Fruit fly (Drosophila melanogaster): ENCODE measurements around the gene CG43317.
A peak's percentile ranks its signal among the peaks of the same experiment; 100 is the strongest.

Gene CG43317

dm6 chr3R:15816276-15816675 is 17.9 kb downstream of the CG43317 start:
- no peak for TF ChIP-seq CG8478 (optimal IDR thresholded peaks at IDR 0.05)
- TF ChIP-seq CTCF (optimal IDR thresholded peaks at IDR 0.05), result no peak

- TF ChIP-seq CTCF (optimal IDR thresholded peaks at IDR 0.05) (no peak), CG8478 (optimal IDR thresholded peaks at IDR 0.05) (no peak)
Measured at dm6 chr3R:15814150-15814549, 20.1 kb downstream of the CG43317 start.

- TF ChIP-seq CG8478 (optimal IDR thresholded peaks at IDR 0.05) (no peak), CTCF (optimal IDR thresholded peaks at IDR 0.05) (no peak)
Measured at dm6 chr3R:15810369-15810768, 23.9 kb downstream of the CG43317 start.

- no peak for TF ChIP-seq CG8478 (optimal IDR thresholded peaks at IDR 0.05)
Measured at dm6 chr3R:15807877-15808381, 26.3 kb downstream of the CG43317 start.

dm6 chr3R:15807306-15807705 is 26.9 kb downstream of the CG43317 start:
- TF ChIP-seq CG8478 (optimal IDR thresholded peaks at IDR 0.05) (no peak), CTCF (optimal IDR thresholded peaks at IDR 0.05) (no peak)

- TF ChIP-seq CTCF (optimal IDR thresholded peaks at IDR 0.05) (no peak), CG8478 (optimal IDR thresholded peaks at IDR 0.05) (no peak)
Measured at dm6 chr3R:15806341-15806740, 27.9 kb downstream of the CG43317 start.

- no peak for TF ChIP-seq CTCF (optimal IDR thresholded peaks at IDR 0.05)
- TF ChIP-seq CG8478 (optimal IDR thresholded peaks at IDR 0.05), result no peak
Measured at dm6 chr3R:15804678-15805077, 29.5 kb downstream of the CG43317 start.

- TF ChIP-seq CG8478 (optimal IDR thresholded peaks at IDR 0.05) (no peak), CTCF (optimal IDR thresholded peaks at IDR 0.05) (peak in 1 of 2 experiments; percentile 58)
Measured at dm6 chr3R:15803502-15804461, 30.4 kb downstream of the CG43317 start, which contains the start of gene alpha-Man-IIb. TSS of gene alpha-Man-IIb (plus strand) at chr3R:15804248.

dm6 chr3R:15802006-15802405 is 32.2 kb downstream of the CG43317 start, which contains the start of gene CG9593:
TSS of gene CG9593 (plus strand) at chr3R:15802275.
- TF ChIP-seq CG8478 (optimal IDR thresholded peaks at IDR 0.05), result no peak
- no peak for TF ChIP-seq CTCF (optimal IDR thresholded peaks at IDR 0.05)

- TF ChIP-seq CG8478 (optimal IDR thresholded peaks at IDR 0.05) (no peak), CTCF (optimal IDR thresholded peaks at IDR 0.05) (no peak)
Measured at dm6 chr3R:15794258-15794727, 39.9 kb downstream of the CG43317 start.

- peak; percentile 20 to 32 for TF ChIP-seq CTCF (optimal IDR thresholded peaks at IDR 0.05)
- TF ChIP-seq CG8478 (optimal IDR thresholded peaks at IDR 0.05), result no peak
Measured at dm6 chr3R:15793372-15793802, 40.8 kb downstream of the CG43317 start, which contains the start of gene nsl1. TSS of gene nsl1 (plus strand) at chr3R:15793782.

- TF ChIP-seq CG8478 (optimal IDR thresholded peaks at IDR 0.05), result no peak
- peak in 1 of 2 experiments; percentile 44 for TF ChIP-seq CTCF (optimal IDR thresholded peaks at IDR 0.05)
Measured at dm6 chr3R:15792427-15792826, 41.8 kb downstream of the CG43317 start, which contains the start of gene Acyp2. TSS of gene Acyp2 (plus strand) at chr3R:15792688.

dm6 chr3R:15788221-15788620 is 46.0 kb downstream of the CG43317 start, which contains the start of gene Uros2:
TSS of gene Uros2 (plus strand) at chr3R:15788521.
- no peak for TF ChIP-seq CG8478 (optimal IDR thresholded peaks at IDR 0.05)
- TF ChIP-seq CTCF (optimal IDR thresholded peaks at IDR 0.05), result no peak

dm6 chr3R:15786538-15786937 is 47.7 kb downstream of the CG43317 start, which contains the start of gene CG9590:
TSS of gene CG9590 (plus strand) at chr3R:15786703.
- TF ChIP-seq CTCF (optimal IDR thresholded peaks at IDR 0.05) (no peak), CG8478 (optimal IDR thresholded peaks at IDR 0.05) (no peak)

dm6 chr3R:15784298-15784697 is 49.9 kb downstream of the CG43317 start:
- TF ChIP-seq CTCF (optimal IDR thresholded peaks at IDR 0.05) (no peak), CG8478 (optimal IDR thresholded peaks at IDR 0.05) (no peak)

Data from S2 (cell line).